Worm (Caenorhabditis elegans): ENCODE data around the gene eif-2Bdelta.

The eif-2Bdelta gene

ce11 chrV:9521697-9522096 is 8.1 kb downstream of the eif-2Bdelta start:
- no peak for TF ChIP-seq dve-1 (tag; optimal IDR thresholded peaks at IDR 0.05)
- no peak for TF ChIP-seq pha-4 (tag; optimal IDR thresholded peaks at IDR 0.05)
- TF ChIP-seq ceh-9 (tag; optimal IDR thresholded peaks at IDR 0.05) = no peak
- no peak for TF ChIP-seq tbx-7 (tag; optimal IDR thresholded peaks at IDR 0.05)

ce11 chrV:9524099-9524498 is 10.5 kb downstream of the eif-2Bdelta start, which contains the start of gene C50F4.9:
TSS of gene C50F4.9 (minus strand) at chrV:9524199.
- TF ChIP-seq lim-6 (tag; optimal IDR thresholded peaks at IDR 0.05) (no peak), ama-1 (optimal IDR thresholded peaks at IDR 0.05) (no peak), elt-2 (tag; optimal IDR thresholded peaks at IDR 0.05) (no peak), nhr-11 (tag; optimal IDR thresholded peaks at IDR 0.05) (no peak), gmeb-2 (tag; optimal IDR thresholded peaks at IDR 0.05) (no peak), che-1 (tag; optimal IDR thresholded peaks at IDR 0.05) (no peak), odd-2 (tag; optimal IDR thresholded peaks at IDR 0.05) (no peak), fkh-10 (GFP tag; optimal IDR thresholded peaks at IDR 0.05) (no peak)

- TF ChIP-seq ceh-6 (GFP tag; optimal IDR thresholded peaks at IDR 0.05) (no peak), C38D4.7 (GFP tag; optimal IDR thresholded peaks at IDR 0.05) (no peak), K02D7.2 (tag; optimal IDR thresholded peaks at IDR 0.05) (no peak), hlh-30 (tag; optimal IDR thresholded peaks at IDR 0.05; ENCODE audit: insufficient read depth) (no peak), ceh-31 (tag; optimal IDR thresholded peaks at IDR 0.05) (no peak), fkh-6 (tag; optimal IDR thresholded peaks at IDR 0.05) (no peak), unc-86 (tag; optimal IDR thresholded peaks at IDR 0.05) (no peak), hlh-8 (tag; optimal IDR thresholded peaks at IDR 0.05) (no peak), ama-1 (optimal IDR thresholded peaks at IDR 0.05) (no peak), ahr-1 (tag; optimal IDR thresholded peaks at IDR 0.05) (no peak), mec-3 (tag; optimal IDR thresholded peaks at IDR 0.05; ENCODE audit: borderline replicate concordance) (no peak), fax-1 (tag; optimal IDR thresholded peaks at IDR 0.05) (no peak), hlh-6 (tag; optimal IDR thresholded peaks at IDR 0.05) (no peak), odd-2 (tag; optimal IDR thresholded peaks at IDR 0.05) (no peak), ets-4 (tag; optimal IDR thresholded peaks at IDR 0.05) (no peak), ceh-18 (tag; optimal IDR thresholded peaks at IDR 0.05) (no peak), ref-2 (tag; optimal IDR thresholded peaks at IDR 0.05) (no peak)
Measured at ce11 chrV:9526470-9526869, 12.8 kb downstream of the eif-2Bdelta start, which contains the start of gene C50F4.1. TSS of gene C50F4.1 (plus strand) at chrV:9526793.

ce11 chrV:9527337-9527736 is 13.7 kb downstream of the eif-2Bdelta start:
- TF ChIP-seq rnt-1 (tag; optimal IDR thresholded peaks at IDR 0.05) (no peak), K02D7.2 (tag; optimal IDR thresholded peaks at IDR 0.05) (no peak), K09A11.1 (tag; optimal IDR thresholded peaks at IDR 0.05; ENCODE audit: insufficient read depth) (no peak), ceh-9 (tag; optimal IDR thresholded peaks at IDR 0.05) (no peak), C08G9.2 (tag; optimal IDR thresholded peaks at IDR 0.05) (no peak), unc-3 (GFP tag; conservative IDR thresholded peaks at IDR 0.05) (no peak), unc-3 (tag; optimal IDR thresholded peaks at IDR 0.05) (no peak), eyg-1 (tag; optimal IDR thresholded peaks at IDR 0.05) (no peak), C38D4.7 (GFP tag; optimal IDR thresholded peaks at IDR 0.05) (no peak), nfya-1 (tag; optimal IDR thresholded peaks at IDR 0.05) (no peak), npax-4 (tag; optimal IDR thresholded peaks at IDR 0.05) (no peak), fkh-6 (tag; optimal IDR thresholded peaks at IDR 0.05) (no peak), ztf-16 (tag; optimal IDR thresholded peaks at IDR 0.05) (no peak), tbx-2 (tag; optimal IDR thresholded peaks at IDR 0.05) (no peak), pqm-1 (tag; optimal IDR thresholded peaks at IDR 0.05) (no peak)

Data from whole organism, late embryonic.